Fruit fly (Drosophila melanogaster) whole organism, wandering third instar larva: ENCODE results near the gene Nprl2.

ENCODE experiments used
- Abd-B ChIP-seq: fragments of >200 bp; optimal IDR thresholded peaks from 2 replicates; lab custom pipeline; 2017; ENCODE audit warnings: missing biosample characterization, missing genetic modification characterization
- Sp1 ChIP-seq: fragments of 200-800 bp; sonication (Bioruptor generic); optimal IDR thresholded peaks from 3 replicates; lab custom pipeline; 2019; ENCODE audit warnings: missing biosample characterization, mild to moderate bottlenecking, missing genetic modification characterization, moderate library complexity
- lola ChIP-seq: fragments of >200 bp; optimal IDR thresholded peaks from 2 replicates; lab custom pipeline; 2017; ENCODE audit warnings: missing biosample characterization, missing genetic modification characterization
- psq ChIP-seq: fragments of 200-800 bp; sonication (Bioruptor generic); optimal IDR thresholded peaks from 3 replicates; lab custom pipeline; 2017; ENCODE audit warnings: missing biosample characterization, mild to moderate bottlenecking, missing genetic modification characterization, moderate library complexity
- tai ChIP-seq: sonication (Bioruptor generic); optimal IDR thresholded peaks from 2 replicates; lab custom pipeline; 2016; ENCODE audit warnings: missing biosample characterization, missing genetic modification characterization

- TF ChIP-seq psq (no peak), Abd-B (GFP tag; lab: Kevin White, UChicago) (no peak), lola (GFP tag; lab: Kevin White, UChicago) (no peak), tai (GFP tag; lab: Kevin White, UChicago) (no peak), Sp1 (GFP tag; lab: Kevin White, UChicago) (no peak)
Observed at dm6 chrX:16859732-16860131, 24.4 kb downstream of the Nprl2 start.
